Worm (Caenorhabditis elegans) whole organism, young adult: ENCODE data around the gene F46G10.2.

ENCODE experiments used
- B0035.1 ChIP-seq: sonication (generic microtip); optimal IDR thresholded peaks from 2 replicates; lab custom pipeline; 2016; ENCODE audit warnings: missing genetic modification characterization, mild to moderate bottlenecking, missing compliant biosample characterization, missing genotype, missing genetic modification reagents
- B0336.3 ChIP-seq: fragments of 200-800 bp; sonication (Bioruptor generic); IDR thresholded peaks from 2 replicates; pipeline ENCODE4 v1.3.6; 2022; ENCODE audit warnings: missing genetic modification characterization, missing compliant biosample characterization
- C06A6.2 ChIP-seq: fragments of 200-800 bp; sonication (Bioruptor generic); conservative IDR thresholded peaks from 2 replicates; pipeline ENCODE4 v1.3.6; 2022; ENCODE audit warnings: missing genetic modification characterization, missing compliant biosample characterization
- C17E4.6 ChIP-seq: fragments of 200-800 bp; sonication (Bioruptor generic); IDR thresholded peaks from 2 replicates; pipeline ENCODE4 v1.3.6; 2022; ENCODE audit warnings: missing genetic modification reagents, missing genetic modification characterization, missing compliant biosample characterization
- F10E7.11 ChIP-seq: sonication (generic microtip); optimal IDR thresholded peaks from 2 replicates; lab custom pipeline; 2017; ENCODE audit warnings: mild to moderate bottlenecking, missing genetic modification characterization, moderate library complexity, missing compliant biosample characterization
- F33H1.4 ChIP-seq: fragments of 200-800 bp; sonication (Bioruptor generic); IDR thresholded peaks from 2 replicates; pipeline ENCODE4 v1.3.6; 2022; ENCODE audit warnings: missing genetic modification reagents, missing genetic modification characterization, missing compliant biosample characterization
- F39B2.1 ChIP-seq: fragments of 200-800 bp; sonication (Bioruptor generic); IDR thresholded peaks from 2 replicates; pipeline ENCODE4 v1.3.6; 2022; ENCODE audit warnings: missing genetic modification reagents, missing genetic modification characterization, missing compliant biosample characterization
- F49E8.2 ChIP-seq: sonication (generic microtip); optimal IDR thresholded peaks from 3 replicates; lab custom pipeline; 2017; ENCODE audit warnings: missing genetic modification characterization, mild to moderate bottlenecking, missing compliant biosample characterization, antibody characterized with exemption, moderate library complexity; ENCODE audit not compliant: insufficient read depth
- F52B5.7 ChIP-seq: sonication (generic microtip); optimal IDR thresholded peaks from 2 replicates; lab custom pipeline; 2016; ENCODE audit warnings: mild to moderate bottlenecking, missing genetic modification characterization, missing compliant biosample characterization
- F57A8.1 ChIP-seq: fragments of 200-800 bp; sonication (Bioruptor generic); optimal IDR thresholded peaks from 2 replicates; lab custom pipeline; 2018; ENCODE audit warnings: mild to moderate bottlenecking, missing genetic modification characterization, moderate library complexity, missing compliant biosample characterization
- K11D2.4 ChIP-seq: fragments of 200-800 bp; sonication (Bioruptor generic); IDR thresholded peaks from 2 replicates; pipeline ENCODE4 v1.3.6; 2022; ENCODE audit warnings: missing genetic modification reagents, missing genetic modification characterization, missing compliant biosample characterization
- Y67H2A.10 ChIP-seq: fragments of 200-800 bp; sonication (Bioruptor generic); conservative IDR thresholded peaks from 2 replicates; pipeline ENCODE4 v1.3.6; 2022; ENCODE audit warnings: missing genetic modification reagents, missing genetic modification characterization, missing compliant biosample characterization
- Y79H2A.3 ChIP-seq: fragments of 200-800 bp; sonication (Bioruptor generic); conservative IDR thresholded peaks from 2 replicates; pipeline ENCODE4 v1.3.6; 2022; ENCODE audit warnings: missing genetic modification reagents, missing genetic modification characterization, missing compliant biosample characterization
- akir-1 ChIP-seq: fragments of 200-800 bp; sonication (Bioruptor generic); optimal IDR thresholded peaks from 2 replicates; lab custom pipeline; 2018; ENCODE audit warnings: mild to moderate bottlenecking, missing genetic modification characterization, moderate library complexity, missing compliant biosample characterization
- ama-1 ChIP-seq, 3 experiments: fragments of 150-350 bp in 1 of 3; sonication (generic microtip) in 2 of 3; optimal IDR thresholded peaks; 2 replicates each; lab custom pipeline; 2014 to 2018; ENCODE audit warnings: missing biosample characterization in 2 of 3, missing genetic modification characterization in 2 of 3, missing genetic modification reagents in 2 of 3
- aptf-3 ChIP-seq: fragments of 200-800 bp; sonication (Bioruptor generic); IDR thresholded peaks from 2 replicates; pipeline ENCODE4 v1.3.6; 2022; ENCODE audit warnings: missing genetic modification characterization, missing compliant biosample characterization
- bed-1 ChIP-seq: fragments of 200-800 bp; sonication (Bioruptor generic); IDR thresholded peaks from 2 replicates; pipeline ENCODE4 v1.3.6; 2022; ENCODE audit warnings: missing genetic modification reagents, missing genetic modification characterization, missing compliant biosample characterization
- bed-2 ChIP-seq: fragments of 200-800 bp; sonication (Bioruptor generic); IDR thresholded peaks from 2 replicates; pipeline ENCODE4 v1.3.6; 2022; ENCODE audit warnings: missing genetic modification reagents, missing genetic modification characterization, missing compliant biosample characterization
- cebp-2 ChIP-seq: fragments of 200-800 bp; sonication (Bioruptor generic); IDR thresholded peaks from 2 replicates; pipeline ENCODE4 v1.3.6; 2022; ENCODE audit warnings: missing genetic modification characterization, missing compliant biosample characterization
- ceh-100 ChIP-seq: fragments of 200-800 bp; sonication (Bioruptor generic); IDR thresholded peaks from 2 replicates; pipeline ENCODE4 v1.3.6; 2022; ENCODE audit warnings: missing genetic modification reagents, missing genetic modification characterization, missing compliant biosample characterization
- ceh-27 ChIP-seq: fragments of 200-800 bp; sonication (Bioruptor generic); optimal IDR thresholded peaks from 2 replicates; lab custom pipeline; 2018; ENCODE audit warnings: mild to moderate bottlenecking, missing genetic modification characterization, moderate library complexity, missing compliant biosample characterization
- ceh-79 ChIP-seq: sonication (generic microtip); optimal IDR thresholded peaks from 2 replicates; lab custom pipeline; 2017; ENCODE audit warnings: mild to moderate bottlenecking, missing genetic modification characterization, missing compliant biosample characterization
- ets-4 ChIP-seq: fragments of 200-800 bp; sonication (Bioruptor generic); optimal IDR thresholded peaks from 2 replicates; lab custom pipeline; 2018; ENCODE audit warnings: mild to moderate bottlenecking, missing genetic modification characterization, missing compliant biosample characterization
- fkh-3 ChIP-seq: sonication (generic microtip); optimal IDR thresholded peaks from 2 replicates; lab custom pipeline; 2016; ENCODE audit warnings: mild to moderate bottlenecking, missing genetic modification characterization, missing compliant biosample characterization
- him-1 ChIP-seq: sonication (generic microtip); optimal IDR thresholded peaks from 2 replicates; lab custom pipeline; 2016; ENCODE audit warnings: missing genotype, missing genetic modification reagents, missing genetic modification characterization, missing compliant biosample characterization
- hsf-1 ChIP-seq: fragments of 200-800 bp; sonication (Bioruptor generic); IDR thresholded peaks from 2 replicates; pipeline ENCODE4 v1.3.6; 2022; ENCODE audit warnings: missing genetic modification reagents, missing genetic modification characterization, missing compliant biosample characterization
- lin-26 ChIP-seq: fragments of 200-800 bp; sonication (Bioruptor generic); IDR thresholded peaks from 2 replicates; pipeline ENCODE4 v1.3.6; 2022; ENCODE audit warnings: missing genetic modification reagents, missing genetic modification characterization, missing compliant biosample characterization
- lin-35 ChIP-seq, 3 experiments: fragments of 150-350 bp in 2 of 3; sonication (generic microtip) in 1 of 3; optimal IDR thresholded peaks; 2 replicates each; lab custom pipeline; 2014 to 2018; ENCODE audit warnings: missing biosample characterization in 3 of 3, missing genetic modification characterization in 3 of 3, missing genetic modification reagents in 3 of 3
- madf-6 ChIP-seq: fragments of 200-800 bp; sonication (Bioruptor generic); IDR thresholded peaks from 2 replicates; pipeline ENCODE4 v1.3.6; 2022; ENCODE audit warnings: missing genetic modification reagents, missing genetic modification characterization, missing compliant biosample characterization
- mes-4 ChIP-seq: sonication (generic microtip); optimal IDR thresholded peaks from 2 replicates; lab custom pipeline; 2016; ENCODE audit warnings: missing genotype, missing genetic modification characterization, missing compliant biosample characterization
- nfya-2 ChIP-seq: fragments of 200-800 bp; sonication (Bioruptor generic); IDR thresholded peaks from 2 replicates; pipeline ENCODE4 v1.3.6; 2022; ENCODE audit warnings: missing genetic modification reagents, missing genetic modification characterization, missing compliant biosample characterization
- nhr-179 ChIP-seq: sonication (generic microtip); optimal IDR thresholded peaks from 2 replicates; lab custom pipeline; 2016; ENCODE audit warnings: mild to moderate bottlenecking, missing genetic modification characterization, missing compliant biosample characterization
- nhr-27 ChIP-seq: fragments of 200-800 bp; sonication (Bioruptor generic); optimal IDR thresholded peaks from 2 replicates; lab custom pipeline; 2018; ENCODE audit warnings: mild to moderate bottlenecking, missing genetic modification characterization, moderate library complexity, missing compliant biosample characterization
- nhr-80 ChIP-seq: sonication (generic microtip); optimal IDR thresholded peaks from 2 replicates; lab custom pipeline; 2016; ENCODE audit warnings: missing genetic modification characterization, missing compliant biosample characterization
- nhr-90 ChIP-seq: sonication (generic microtip); optimal IDR thresholded peaks from 2 replicates; lab custom pipeline; 2016; ENCODE audit warnings: missing genotype, mild to moderate bottlenecking, missing genetic modification characterization, missing compliant biosample characterization
- rcor-1 ChIP-seq: fragments of 200-800 bp; sonication (Bioruptor generic); IDR thresholded peaks from 2 replicates; pipeline ENCODE4 v1.3.6; 2022; ENCODE audit warnings: missing genetic modification reagents, missing genetic modification characterization, missing compliant biosample characterization
- repo-1 ChIP-seq: sonication (generic microtip); optimal IDR thresholded peaks from 2 replicates; lab custom pipeline; 2017; ENCODE audit warnings: mild to moderate bottlenecking, missing genetic modification characterization, missing compliant biosample characterization
- rpc-1 ChIP-seq, 2 experiments: fragments of 150-350 bp in 1 of 2; sonication (generic microtip) in 1 of 2; optimal IDR thresholded peaks; 2 replicates each; lab custom pipeline; 2014 to 2018; ENCODE audit warnings: missing biosample characterization in 1 of 2, missing genetic modification characterization in 1 of 2, missing genetic modification reagents in 1 of 2, missing genotype in 1 of 2
- sea-2 ChIP-seq: fragments of 200-800 bp; sonication (Bioruptor generic); IDR thresholded peaks from 2 replicates; pipeline ENCODE4 v1.3.6; 2022; ENCODE audit warnings: missing genetic modification characterization, missing compliant biosample characterization
- ztf-18 ChIP-seq: sonication (generic microtip); optimal IDR thresholded peaks from 2 replicates; lab custom pipeline; 2016; ENCODE audit warnings: missing genotype, mild to moderate bottlenecking, missing genetic modification characterization, missing compliant biosample characterization
- ztf-3 ChIP-seq: fragments of 200-800 bp; sonication (Bioruptor generic); optimal IDR thresholded peaks from 2 replicates; lab custom pipeline; 2018; ENCODE audit warnings: mild to moderate bottlenecking, missing genetic modification characterization, missing compliant biosample characterization

Gene F46G10.2

DNA sequence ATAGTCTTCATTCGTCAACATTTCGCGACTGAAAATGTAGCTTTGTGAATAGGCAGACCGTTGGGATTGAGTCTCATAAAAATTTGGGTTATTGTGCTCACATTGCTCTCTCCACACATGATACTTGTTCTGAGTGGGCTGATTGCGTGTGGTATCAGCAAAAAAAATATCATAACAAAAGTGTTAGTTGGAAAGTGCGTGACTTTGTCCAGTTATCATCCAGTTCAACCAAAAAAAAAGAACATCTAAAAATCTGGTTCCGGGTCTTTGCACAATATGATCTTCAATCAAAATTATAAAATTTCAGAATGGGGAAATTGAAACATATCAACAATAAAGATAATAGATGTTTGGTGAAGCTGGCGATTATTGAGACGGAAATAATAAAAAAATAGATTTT, 22.3 kb upstream of the F46G10.2 start, which contains the start of gene srd-39:
srd-39 (minus strand) TSS at position 101 of the 400 bp plus-strand sequence.
- TF ChIP-seq F10E7.11 (tag; lab: Kevin White, UChicago) (no peak), lin-35 (GFP tag; optimal IDR thresholded peaks at IDR 0.05; lab: Kevin White, UChicago) (no peak), ceh-100 (GFP tag; lab: Robert Waterston, UW) (no peak), fkh-3 (tag; lab: Kevin White, UChicago) (no peak), nhr-90 (tag; lab: Kevin White, UChicago) (no peak), F39B2.1 (GFP tag; lab: Robert Waterston, UW) (no peak), F49E8.2 (tag; lab: Kevin White, UChicago) (no peak), ama-1 (optimal IDR thresholded peaks at IDR 0.05; lab: Kevin White, UChicago) (no peak), ama-1 (GFP tag; optimal IDR thresholded peaks at IDR 0.05; lab: Kevin White, UChicago) (no peak), B0336.3 (GFP tag; lab: Robert Waterston, UW) (no peak), F33H1.4 (GFP tag; lab: Robert Waterston, UW) (no peak), rcor-1 (no peak), Y67H2A.10 (GFP tag; lab: Robert Waterston, UW) (no peak), ceh-79 (tag; lab: Kevin White, UChicago) (no peak), him-1 (tag; lab: Kevin White, UChicago) (no peak), cebp-2 (GFP tag; lab: Robert Waterston, UW) (no peak), akir-1 (GFP tag; lab: Kevin White, UChicago) (no peak), ets-4 (GFP tag; lab: Kevin White, UChicago) (no peak), nfya-2 (no peak)

DNA sequence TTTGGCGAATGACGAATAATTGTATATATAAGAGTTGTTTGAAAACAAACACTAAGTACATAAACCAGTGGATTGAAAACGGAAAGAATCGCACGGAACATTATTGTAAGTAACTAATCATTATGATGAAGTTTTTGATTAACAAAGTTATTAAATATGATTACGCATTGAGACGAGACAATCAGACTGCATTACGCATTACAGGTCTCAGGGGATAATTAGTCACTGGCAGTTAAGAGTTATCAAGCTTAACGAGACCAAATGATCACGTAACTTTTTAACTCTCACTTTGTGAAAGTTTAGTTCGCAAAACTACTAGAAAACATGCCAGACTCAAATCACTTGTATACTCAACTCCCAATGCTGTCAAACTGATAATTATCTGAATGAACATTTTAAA, 19.4 kb upstream of the F46G10.2 start, which contains the start of gene srd-42:
srd-42 (minus strand) TSS at position 101 of the 400 bp plus-strand sequence.
- TF ChIP-seq ztf-3 (GFP tag; lab: Kevin White, UChicago) = no peak
- no peak for TF ChIP-seq repo-1 (tag; lab: Kevin White, UChicago)
- no peak for TF ChIP-seq mes-4 (tag; lab: Kevin White, UChicago)
- no peak for TF ChIP-seq K11D2.4
- TF ChIP-seq ceh-27 (GFP tag; lab: Kevin White, UChicago) = no peak
- TF ChIP-seq F57A8.1 (GFP tag; lab: Kevin White, UChicago) = no peak
- no peak for TF ChIP-seq Y79H2A.3
- no peak for TF ChIP-seq B0035.1 (tag; lab: Kevin White, UChicago)
- no peak for TF ChIP-seq C17E4.6 (GFP tag; lab: Robert Waterston, UW)
- TF ChIP-seq F52B5.7 (tag; lab: Kevin White, UChicago) = no peak
- no peak for TF ChIP-seq Y67H2A.10 (GFP tag; lab: Robert Waterston, UW)
- TF ChIP-seq bed-2 = no peak
- TF ChIP-seq nhr-80 (tag; lab: Kevin White, UChicago) = no peak
- no peak for TF ChIP-seq rpc-1 (optimal IDR thresholded peaks at IDR 0.05; lab: Kevin White, UChicago)
- TF ChIP-seq rpc-1 (tag; optimal IDR thresholded peaks at IDR 0.05; lab: Kevin White, UChicago) = no peak

ce11 chrX:13305779-13306178, 17.0 kb upstream of the F46G10.2 start, which contains the start of gene srd-43:
srd-43 (minus strand) TSS chrX:13305844.
- no peak for TF ChIP-seq nhr-179
- TF ChIP-seq hsf-1 (GFP tag; lab: Robert Waterston, UW) = no peak
- TF ChIP-seq F33H1.4 (GFP tag; lab: Robert Waterston, UW) = no peak
- no peak for TF ChIP-seq sea-2
- TF ChIP-seq C06A6.2 (GFP tag; lab: Robert Waterston, UW) = no peak
- TF ChIP-seq F49E8.2 (tag; lab: Kevin White, UChicago) = no peak
- no peak for TF ChIP-seq ztf-18 (tag; lab: Kevin White, UChicago)
- no peak for TF ChIP-seq aptf-3 (GFP tag; lab: Robert Waterston, UW)
- no peak for TF ChIP-seq F10E7.11 (tag; lab: Kevin White, UChicago)
- no peak for TF ChIP-seq madf-6 (GFP tag; lab: Robert Waterston, UW)
- no peak for TF ChIP-seq nhr-27 (tag; lab: Kevin White, UChicago)
- TF ChIP-seq lin-26 (GFP tag; lab: Robert Waterston, UW) = no peak
- no peak for TF ChIP-seq repo-1 (tag; lab: Kevin White, UChicago)
- no peak for TF ChIP-seq bed-1
